Worm (Caenorhabditis elegans) whole organism, L4/young adult: ENCODE data around the gene F29A7.3.
A peak's percentile ranks its signal among the peaks of the same experiment; 100 is the strongest.

Experiments used
- W03F9.2 ChIP-seq: fragments of 150-350 bp; optimal IDR thresholded peaks from 2 replicates; lab custom pipeline; 2014; ENCODE audit warnings: missing biosample characterization, missing genetic modification characterization
- dao-5 ChIP-seq: sonication (generic microtip); optimal IDR thresholded peaks from 2 replicates; lab custom pipeline; 2016; ENCODE audit warnings: missing genotype, missing genetic modification characterization, moderate library complexity, missing compliant biosample characterization
- him-1 ChIP-seq: sonication (generic microtip); optimal IDR thresholded peaks from 2 replicates; lab custom pipeline; 2016; ENCODE audit warnings: missing genotype, missing genetic modification reagents, missing genetic modification characterization, missing compliant biosample characterization

Gene F29A7.3

DNA sequence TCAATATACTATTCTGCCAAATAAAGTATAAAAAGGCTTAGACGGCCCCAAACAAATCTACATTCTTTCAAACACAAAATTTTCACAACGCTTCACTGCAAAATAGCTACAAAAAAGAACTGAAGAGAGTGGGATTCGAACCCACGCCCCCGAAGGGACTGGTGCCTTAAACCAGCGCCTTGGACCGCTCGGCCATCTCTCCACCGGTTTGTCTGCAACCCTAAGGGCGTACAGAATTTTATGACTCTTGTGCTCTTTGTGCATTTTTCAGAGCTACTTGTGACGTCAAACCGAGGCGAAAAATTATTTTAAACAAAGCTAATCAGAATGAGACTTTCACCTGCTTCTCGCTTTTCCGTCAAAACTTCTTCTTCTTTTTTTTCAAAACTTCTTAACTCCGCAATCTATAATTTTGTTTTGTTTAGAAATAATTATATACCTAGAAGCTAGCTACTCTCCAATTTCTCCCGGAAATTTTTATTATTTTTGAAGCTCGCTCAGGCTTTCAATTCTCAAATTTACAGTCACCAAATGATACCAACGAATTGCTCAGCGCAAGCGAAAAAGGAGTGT is 16.9 kb upstream of the F29A7.3 start, which contains the start of gene T05A8.8:
Gene T05A8.8 (plus strand): TSS at position 523 of the 573 bp plus-strand sequence.
- TF ChIP-seq W03F9.2 (tag; lab: Kevin White, UChicago) (no peak), dao-5 (tag; lab: Kevin White, UChicago) (no peak), him-1 (tag; lab: Kevin White, UChicago) (no peak)

DNA sequence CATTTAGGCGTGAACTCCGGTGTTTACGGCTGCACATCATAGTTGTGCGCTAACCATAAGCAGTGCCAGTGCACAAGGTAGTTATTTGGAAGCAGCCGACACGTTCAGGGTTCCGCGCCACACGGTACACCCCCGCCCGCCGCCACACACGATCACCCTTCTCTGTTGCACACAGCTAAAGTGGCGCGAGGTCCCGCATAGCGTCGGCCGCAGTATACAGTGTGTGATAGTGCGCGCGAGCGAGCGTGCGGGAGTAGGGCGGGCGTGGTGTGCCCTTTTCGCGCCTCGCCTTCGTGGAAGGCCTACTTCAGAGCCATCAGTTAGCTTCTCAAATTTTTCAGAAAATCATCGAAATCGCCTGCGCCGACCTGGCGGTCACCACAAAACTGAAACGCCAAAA is 16.2 kb upstream of the F29A7.3 start:
- no peak for TF ChIP-seq him-1 (tag; lab: Kevin White, UChicago)
- TF ChIP-seq W03F9.2 (tag; lab: Kevin White, UChicago) = no peak
- no peak for TF ChIP-seq dao-5 (tag; lab: Kevin White, UChicago)

DNA sequence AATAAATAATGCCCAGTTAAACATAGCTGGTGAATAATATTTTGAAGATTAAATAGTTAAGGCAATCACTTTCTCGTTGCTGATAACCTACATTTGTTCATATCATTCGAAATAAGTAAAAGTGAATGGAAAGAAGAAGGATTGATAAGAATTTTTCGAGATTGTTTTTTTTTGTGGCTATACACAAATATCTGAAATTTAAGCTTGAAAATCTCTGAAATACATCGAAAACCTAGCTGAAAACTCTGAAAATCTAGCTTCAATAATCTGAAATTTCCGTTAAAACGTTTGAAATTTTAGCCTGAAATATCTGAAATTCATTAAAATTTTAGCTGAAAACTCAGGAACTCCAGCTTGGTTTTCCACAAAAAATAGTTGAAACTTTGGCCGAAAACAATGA is 13.5 kb upstream of the F29A7.3 start, which contains the start of gene T05A8.6:
Gene T05A8.6 (minus strand): TSS at position 101 of the 400 bp plus-strand sequence.
- TF ChIP-seq him-1 (tag; lab: Kevin White, UChicago) = no peak
- no peak for TF ChIP-seq W03F9.2 (tag; lab: Kevin White, UChicago)
- TF ChIP-seq dao-5 (tag; lab: Kevin White, UChicago) = no peak

DNA sequence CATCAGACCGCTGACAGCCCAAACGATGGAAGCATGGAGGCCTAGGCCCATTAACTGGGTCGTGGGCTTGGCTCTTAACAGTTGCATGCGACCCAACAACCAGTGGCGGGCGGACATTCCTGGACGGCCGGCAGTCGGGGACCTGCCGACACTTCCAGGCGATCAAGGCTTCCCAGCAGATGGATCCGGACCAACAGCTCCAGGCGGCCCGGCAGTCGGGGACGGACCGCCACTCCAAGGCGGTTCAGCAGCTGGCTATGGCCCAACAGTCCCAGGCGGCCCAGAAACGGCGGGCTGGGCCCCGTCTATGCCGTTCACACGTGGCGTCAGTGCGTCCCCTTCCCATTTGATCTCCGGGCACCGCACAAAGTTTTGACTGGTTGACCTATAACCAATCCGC is 11.7 kb upstream of the F29A7.3 start:
- no peak for TF ChIP-seq W03F9.2 (tag; lab: Kevin White, UChicago)
- TF ChIP-seq dao-5 (tag; lab: Kevin White, UChicago) = no peak
- TF ChIP-seq him-1 (tag; lab: Kevin White, UChicago) = no peak

DNA sequence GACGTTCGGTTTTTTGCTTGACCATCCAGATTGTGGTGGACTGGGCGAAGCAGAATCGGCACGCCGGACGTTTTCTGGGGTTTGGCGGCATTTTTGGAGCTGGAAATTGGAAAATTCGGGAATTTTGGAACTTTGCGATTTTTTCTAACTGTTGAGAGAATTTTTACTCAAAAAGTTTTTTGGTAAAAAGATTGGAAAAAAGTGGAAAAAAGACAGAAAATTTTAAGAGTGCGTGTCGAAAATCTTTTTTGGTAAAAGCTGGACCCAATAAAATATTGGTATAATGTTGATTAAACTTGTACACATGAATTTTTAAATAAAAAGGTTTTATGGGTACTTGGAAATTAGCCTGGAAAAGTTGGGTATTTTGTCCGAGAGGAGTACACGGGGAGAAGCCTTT is 10.8 kb upstream of the F29A7.3 start, which contains the start of gene T05A8.7:
Gene T05A8.7 (minus strand): TSS at position 101 of the 400 bp plus-strand sequence.
- TF ChIP-seq him-1 (tag; lab: Kevin White, UChicago) (no peak), W03F9.2 (tag; lab: Kevin White, UChicago) (no peak), dao-5 (tag; lab: Kevin White, UChicago) (no peak)

DNA sequence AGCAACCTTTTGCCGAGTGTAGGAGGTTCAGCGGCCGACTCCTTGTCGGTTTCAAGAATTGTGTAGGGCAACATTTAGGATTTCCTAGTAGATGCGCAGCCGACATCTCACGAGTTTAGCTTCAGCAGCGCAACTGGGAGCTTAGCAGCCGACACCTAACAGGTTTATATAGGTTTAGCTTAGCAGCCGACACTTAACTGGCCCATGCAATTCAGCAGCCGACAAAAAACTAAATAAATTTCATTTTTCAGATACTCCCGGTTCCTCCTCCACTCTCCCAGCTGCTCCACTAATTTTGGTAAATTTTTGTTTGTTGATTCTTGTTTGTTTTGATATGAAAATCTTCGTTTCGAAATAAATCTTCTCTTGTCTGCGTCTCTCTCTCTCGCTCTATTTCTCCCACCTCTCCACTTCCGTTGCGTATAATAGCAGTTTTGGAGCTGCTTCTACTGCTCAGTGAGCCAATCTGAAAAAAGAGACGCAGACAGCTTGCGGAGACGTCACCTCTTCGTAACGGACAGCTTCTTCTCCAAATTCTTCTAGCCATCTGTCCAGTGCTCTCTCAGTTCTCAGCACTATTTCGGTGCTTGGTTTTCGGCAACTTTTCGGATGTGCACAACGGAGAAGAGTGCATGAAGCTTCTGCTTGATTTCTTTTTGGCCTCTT is 5.0 kb upstream of the F29A7.3 start:
- TF ChIP-seq W03F9.2 (tag; lab: Kevin White, UChicago) (no peak), dao-5 (tag; lab: Kevin White, UChicago) (no peak), him-1 (tag; lab: Kevin White, UChicago) (peak; percentile 18)

DNA sequence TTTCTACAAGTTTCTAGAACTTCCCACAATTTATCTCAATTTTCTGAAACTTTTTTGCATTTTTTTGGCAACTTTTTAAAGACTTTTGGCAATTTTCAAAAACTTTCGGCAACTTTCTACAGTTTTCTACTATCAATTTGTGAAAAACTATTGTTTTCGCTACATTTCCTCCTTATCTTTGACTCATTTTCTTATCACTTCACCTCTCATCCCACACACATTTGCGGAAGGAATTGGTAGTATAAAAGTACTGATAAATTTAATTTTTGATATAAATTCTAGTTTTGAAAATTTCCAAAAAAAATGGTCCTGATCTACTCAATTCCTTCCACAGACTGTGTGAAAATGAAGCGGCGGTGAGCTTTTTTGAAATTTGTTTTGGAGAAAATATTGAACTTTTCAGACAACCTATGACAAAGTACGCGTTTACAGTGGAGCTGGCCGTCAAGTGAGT is 3.5 kb upstream of the F29A7.3 start, which contains the start of gene F29A7.4:
Gene F29A7.4 (plus strand): TSS at position 404 of the 454 bp plus-strand sequence.
- no peak for TF ChIP-seq W03F9.2 (tag; lab: Kevin White, UChicago)
- TF ChIP-seq dao-5 (tag; lab: Kevin White, UChicago) = no peak
- TF ChIP-seq him-1 (tag; lab: Kevin White, UChicago) = no peak

DNA sequence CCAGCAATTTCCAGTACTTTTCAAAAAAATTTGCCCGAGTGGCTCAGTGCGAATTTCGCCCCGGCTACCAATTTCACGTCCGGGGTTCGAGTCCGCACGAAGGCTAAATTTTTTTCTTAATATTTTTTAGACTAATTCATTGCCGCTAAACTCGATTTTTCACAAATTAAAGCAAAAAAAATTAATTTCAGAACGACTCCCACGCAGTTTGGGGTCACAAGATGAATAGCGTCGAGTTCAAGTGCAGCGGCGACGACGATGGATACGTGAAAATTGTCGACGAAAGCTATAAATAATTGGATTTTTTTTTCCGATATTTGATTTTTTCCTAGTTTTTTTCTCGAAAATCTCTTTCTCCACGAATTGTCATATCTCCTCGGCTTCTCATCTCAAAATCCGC is 1.8 kb upstream of the F29A7.3 start:
- TF ChIP-seq him-1 (tag; lab: Kevin White, UChicago) = no peak
- TF ChIP-seq W03F9.2 (tag; lab: Kevin White, UChicago) = no peak
- no peak for TF ChIP-seq dao-5 (tag; lab: Kevin White, UChicago)

DNA sequence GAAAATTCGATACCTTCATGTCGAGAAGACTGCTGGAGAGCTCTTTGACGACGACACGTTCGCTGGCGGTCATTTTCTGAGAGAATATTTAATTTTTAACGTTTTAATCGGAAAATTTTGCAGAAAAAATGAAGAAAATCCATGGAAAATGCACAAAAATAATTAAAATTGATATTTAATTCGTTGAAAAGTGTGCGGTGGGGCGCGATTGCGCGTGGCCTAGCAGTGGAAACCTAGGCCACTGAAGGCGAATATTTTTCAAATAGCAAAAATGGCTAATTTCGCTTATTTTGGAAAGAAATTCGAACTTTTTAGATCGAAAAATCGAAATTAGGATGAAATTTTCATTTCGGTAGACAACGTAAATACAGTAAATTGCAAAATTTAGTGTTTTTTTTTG is 563 bp upstream of the F29A7.3 start, which contains the start of gene F29A7.6:
Gene F29A7.6 (minus strand): TSS at position 76 of the 400 bp plus-strand sequence.
- peak; percentile 76 for TF ChIP-seq W03F9.2 (tag; lab: Kevin White, UChicago)
- no peak for TF ChIP-seq dao-5 (tag; lab: Kevin White, UChicago)

DNA sequence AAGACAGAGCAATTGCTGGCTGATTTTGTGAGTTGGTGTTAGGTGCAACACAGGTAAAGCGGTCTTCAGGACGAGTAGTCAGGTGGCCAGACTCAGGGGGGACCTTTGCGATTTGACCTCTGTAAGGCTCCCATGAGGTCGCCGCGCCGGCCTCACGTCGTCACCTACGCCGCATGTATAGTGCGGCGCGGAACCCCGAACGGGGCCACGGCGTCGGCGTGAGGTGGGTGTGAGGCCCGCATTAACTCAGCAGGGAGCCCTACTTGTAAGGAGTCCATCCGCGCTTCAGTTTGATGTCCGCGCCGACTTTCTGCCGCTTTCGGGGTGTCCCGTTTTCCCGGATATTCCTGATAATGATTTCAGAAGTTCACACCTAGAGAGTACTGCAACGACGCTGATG is 1.5 kb downstream of the F29A7.3 start:
- TF ChIP-seq him-1 (tag; lab: Kevin White, UChicago) (no peak), dao-5 (tag; lab: Kevin White, UChicago) (no peak), W03F9.2 (tag; lab: Kevin White, UChicago) (no peak)

DNA sequence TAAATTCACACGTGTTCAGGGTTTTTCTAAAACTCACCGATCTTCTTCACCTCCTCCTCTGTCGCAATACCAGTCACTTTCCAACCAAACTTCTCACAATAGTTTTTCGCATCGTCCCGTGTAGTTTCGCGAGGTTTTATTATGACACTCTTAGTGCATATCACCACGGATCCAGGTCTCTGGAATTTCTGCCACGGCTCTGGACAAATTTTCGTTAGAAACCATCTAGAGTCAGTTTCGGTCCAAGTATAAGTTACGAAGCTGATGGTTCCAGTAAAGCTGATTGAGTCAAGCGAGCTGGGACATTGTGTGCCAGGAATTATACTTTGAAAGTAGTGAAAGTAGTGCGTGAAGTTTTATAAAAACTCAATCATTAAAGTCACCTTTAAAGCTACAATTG is 3.3 kb downstream of the F29A7.3 start:
- TF ChIP-seq dao-5 (tag; lab: Kevin White, UChicago) (no peak), him-1 (tag; lab: Kevin White, UChicago) (no peak), W03F9.2 (tag; lab: Kevin White, UChicago) (no peak)

DNA sequence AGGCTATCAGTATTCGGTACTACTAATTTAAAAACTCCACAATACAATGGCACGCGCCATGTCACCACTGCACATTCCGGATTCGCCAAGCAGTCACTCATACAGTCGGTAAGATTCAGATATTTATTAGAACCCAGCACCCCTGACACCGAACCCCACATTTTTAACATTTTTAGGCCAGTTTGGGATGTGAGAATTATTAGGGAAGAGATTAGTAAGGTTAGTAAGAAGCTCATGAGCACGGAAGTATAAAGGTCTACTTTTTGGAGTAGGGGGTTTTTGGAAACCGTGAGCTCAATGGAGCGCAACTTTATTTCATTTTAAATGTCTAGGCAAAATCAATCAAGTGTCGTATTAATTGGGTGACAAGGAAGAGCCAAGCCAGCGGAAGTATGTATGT is 4.9 kb downstream of the F29A7.3 start, which contains the start of gene F29A7.8:
Gene F29A7.8 (minus strand): TSS at position 101 of the 400 bp plus-strand sequence.
- TF ChIP-seq W03F9.2 (tag; lab: Kevin White, UChicago) = no peak
- no peak for TF ChIP-seq him-1 (tag; lab: Kevin White, UChicago)
- no peak for TF ChIP-seq dao-5 (tag; lab: Kevin White, UChicago)

DNA sequence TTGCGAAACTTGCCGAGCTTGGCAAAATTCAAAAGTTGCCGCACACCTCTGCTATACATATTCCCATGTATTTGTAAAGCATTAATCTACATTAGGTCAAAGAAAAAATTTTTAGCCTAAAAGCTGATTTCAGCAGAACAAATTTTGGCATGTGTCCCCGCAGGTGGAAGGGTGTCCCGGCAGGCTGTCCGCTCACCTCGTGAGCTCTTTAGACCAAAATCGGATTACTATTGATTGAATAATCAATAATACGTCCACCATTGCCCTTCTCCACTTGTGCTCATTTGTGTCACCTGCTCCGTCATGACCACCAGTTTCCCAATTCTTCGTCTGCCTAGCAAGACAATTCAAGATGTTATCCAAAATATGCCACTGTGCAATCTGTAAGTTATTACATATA is 5.4 kb downstream of the F29A7.3 start, which contains the start of gene fbxb-107:
Gene fbxb-107 (plus strand): TSS at position 297 of the 400 bp plus-strand sequence.
- no peak for TF ChIP-seq dao-5 (tag; lab: Kevin White, UChicago)
- no peak for TF ChIP-seq him-1 (tag; lab: Kevin White, UChicago)
- TF ChIP-seq W03F9.2 (tag; lab: Kevin White, UChicago) = no peak
